Fruit fly (Drosophila melanogaster) whole organism, wandering third instar larva: ENCODE data around the gene Or83c.

Experiments used
- Abd-B ChIP-seq: fragments of >200 bp; optimal IDR thresholded peaks from 2 replicates; lab custom pipeline; 2017; ENCODE audit warnings: missing biosample characterization, missing genetic modification characterization
- CG32264 ChIP-seq: fragments of 200-800 bp; sonication (Bioruptor generic); optimal IDR thresholded peaks from 2 replicates; lab custom pipeline; 2016; ENCODE audit warnings: missing biosample characterization, missing genetic modification characterization
- CG9705 ChIP-seq: fragments of 200-800 bp; sonication (Bioruptor generic); optimal IDR thresholded peaks from 2 replicates; lab custom pipeline; 2018; ENCODE audit warnings: missing biosample characterization, mild to moderate bottlenecking, missing genetic modification characterization
- CrebA ChIP-seq: fragments of 200-800 bp; sonication (Bioruptor generic); optimal IDR thresholded peaks from 2 replicates; lab custom pipeline; 2016; ENCODE audit warnings: missing biosample characterization, mild to moderate bottlenecking, missing genetic modification characterization, borderline replicate concordance
- Dfd ChIP-seq: fragments of >200 bp; optimal IDR thresholded peaks from 2 replicates; lab custom pipeline; 2017; ENCODE audit warnings: missing biosample characterization, missing genetic modification characterization
- Dif ChIP-seq: fragments of 200-275, 200-300 bp; sonication (Bioruptor generic); optimal IDR thresholded peaks from 2 replicates; lab custom pipeline; 2018; ENCODE audit warnings: missing biosample characterization, missing genetic modification characterization; ENCODE audit not compliant: partially characterized antibody
- GATAd ChIP-seq: sonication (Bioruptor generic); optimal IDR thresholded peaks from 2 replicates; lab custom pipeline; 2016; ENCODE audit warnings: missing biosample characterization, missing genetic modification characterization
- HLH106 ChIP-seq: fragments of 200-800 bp; optimal IDR thresholded peaks from 3 replicates; lab custom pipeline; 2019; ENCODE audit warnings: missing biosample characterization, mild to moderate bottlenecking, missing genetic modification characterization, moderate library complexity
- Hnf4 ChIP-seq: fragments of 200-800 bp; sonication (Bioruptor generic); optimal IDR thresholded peaks from 2 replicates; lab custom pipeline; 2016; ENCODE audit warnings: missing biosample characterization, mild to moderate bottlenecking, missing genetic modification characterization
- Hr78 ChIP-seq: fragments of >200 bp; optimal IDR thresholded peaks from 2 replicates; lab custom pipeline; 2017; ENCODE audit warnings: missing biosample characterization, missing genetic modification characterization
- Hr83 ChIP-seq: fragments of 200-300 bp; sonication (Bioruptor generic); optimal IDR thresholded peaks from 2 replicates; lab custom pipeline; 2016; ENCODE audit warnings: missing biosample characterization, mild to moderate bottlenecking, missing genetic modification characterization, moderate library complexity; ENCODE audit not compliant: poor library complexity, severe bottlenecking
- Jra ChIP-seq: sonication (Bioruptor generic); optimal IDR thresholded peaks from 2 replicates; lab custom pipeline; 2016; ENCODE audit warnings: missing biosample characterization, missing genetic modification characterization
- Mio ChIP-seq: sonication (Bioruptor generic); optimal IDR thresholded peaks from 2 replicates; lab custom pipeline; 2016; ENCODE audit warnings: missing biosample characterization, missing genetic modification characterization
- Myc ChIP-seq: fragments of >200 bp; optimal IDR thresholded peaks from 2 replicates; lab custom pipeline; 2017
- N ChIP-seq: fragments of >200 bp; optimal IDR thresholded peaks from 2 replicates; lab custom pipeline; 2018; ENCODE audit warnings: missing biosample characterization, missing external identifiers, missing genetic modification characterization
- OdsH ChIP-seq: fragments of 200-800 bp; sonication (Bioruptor generic); optimal IDR thresholded peaks from 2 replicates; lab custom pipeline; 2016; ENCODE audit warnings: missing biosample characterization, mild to moderate bottlenecking, missing genetic modification characterization
- Rel ChIP-seq, 2 experiments: fragments of 200-800 bp; sonication (Bioruptor generic) in 1 of 2; optimal IDR thresholded peaks; 2 replicates in 1 of 2; 3 replicates in 1 of 2; lab custom pipeline; 2016 to 2019; ENCODE audit warnings: mild to moderate bottlenecking in 2 of 2, missing biosample characterization in 2 of 2, missing genetic modification characterization in 2 of 2, moderate library complexity in 1 of 2
- Sp1 ChIP-seq: fragments of 200-800 bp; sonication (Bioruptor generic); optimal IDR thresholded peaks from 3 replicates; lab custom pipeline; 2019; ENCODE audit warnings: missing biosample characterization, mild to moderate bottlenecking, missing genetic modification characterization, moderate library complexity
- Vsx2 ChIP-seq: fragments of 200-300, 225-300 bp; sonication (Bioruptor generic); optimal IDR thresholded peaks from 2 replicates; lab custom pipeline; 2018; ENCODE audit warnings: missing biosample characterization, missing genetic modification characterization; ENCODE audit not compliant: partially characterized antibody
- br ChIP-seq: fragments of 200-800 bp; sonication (Bioruptor generic); optimal IDR thresholded peaks from 2 replicates; lab custom pipeline; 2016; ENCODE audit warnings: missing biosample characterization, missing genetic modification characterization
- brk ChIP-seq: fragments of 200-800 bp; sonication (Bioruptor generic); optimal IDR thresholded peaks from 2 replicates; lab custom pipeline; 2016; ENCODE audit warnings: missing biosample characterization, mild to moderate bottlenecking, missing genetic modification characterization
- dl ChIP-seq, 2 experiments: fragments of 175-275, 200-275 bp in 1 of 2; fragments of 200-275 bp in 1 of 2; sonication (Bioruptor generic); optimal IDR thresholded peaks; lab custom pipeline; 2018; ENCODE audit warnings: mild to moderate bottlenecking in 2 of 2, missing biosample characterization in 2 of 2, missing genetic modification characterization in 2 of 2, moderate library complexity in 2 of 2; ENCODE audit not compliant: partially characterized antibody in 2 of 2, insufficient read depth in 1 of 2
- dmrt93B ChIP-seq: fragments of 200-800 bp; sonication (Bioruptor generic); optimal IDR thresholded peaks from 2 replicates; lab custom pipeline; 2018; ENCODE audit warnings: missing biosample characterization, mild to moderate bottlenecking, missing genetic modification characterization
- dsf ChIP-seq: sonication (Bioruptor generic); optimal IDR thresholded peaks from 2 replicates; lab custom pipeline; 2016; ENCODE audit warnings: missing biosample characterization, missing genetic modification characterization, borderline replicate concordance
- ey ChIP-seq: fragments of 200-800 bp; sonication (Bioruptor generic); optimal IDR thresholded peaks from 2 replicates; lab custom pipeline; 2016; ENCODE audit warnings: missing biosample characterization, missing genetic modification characterization
- foxo ChIP-seq, 2 experiments: fragments of 200-800 bp; sonication (Bioruptor generic); optimal IDR thresholded peaks; 2 replicates in 1 of 2; 3 replicates in 1 of 2; lab custom pipeline; 2016 to 2017; ENCODE audit warnings: missing biosample characterization in 2 of 2, missing genetic modification characterization in 2 of 2
- fru ChIP-seq: fragments of 200-800 bp; sonication (Bioruptor generic); optimal IDR thresholded peaks from 3 replicates; lab custom pipeline; 2016; ENCODE audit warnings: missing biosample characterization, mild to moderate bottlenecking, missing genetic modification characterization
- h ChIP-seq: fragments of 200-800 bp; sonication (Bioruptor generic); optimal IDR thresholded peaks from 3 replicates; lab custom pipeline; 2016; ENCODE audit warnings: missing biosample characterization, mild to moderate bottlenecking, missing genetic modification characterization
- jim ChIP-seq: fragments of 175-275, 200-325 bp; sonication (Bioruptor generic); optimal IDR thresholded peaks from 2 replicates; lab custom pipeline; 2016; ENCODE audit warnings: missing biosample characterization, mild to moderate bottlenecking, missing genetic modification characterization
- lola ChIP-seq: fragments of >200 bp; optimal IDR thresholded peaks from 2 replicates; lab custom pipeline; 2017; ENCODE audit warnings: missing biosample characterization, missing genetic modification characterization
- pan ChIP-seq: fragments of >200 bp; optimal IDR thresholded peaks from 2 replicates; lab custom pipeline; 2017
- psq ChIP-seq: fragments of 200-800 bp; sonication (Bioruptor generic); optimal IDR thresholded peaks from 3 replicates; lab custom pipeline; 2017; ENCODE audit warnings: missing biosample characterization, mild to moderate bottlenecking, missing genetic modification characterization, moderate library complexity
- rgr ChIP-seq: fragments of 200-800 bp; sonication (Bioruptor generic); optimal IDR thresholded peaks from 3 replicates; lab custom pipeline; 2016; ENCODE audit warnings: missing biosample characterization, mild to moderate bottlenecking, missing genetic modification characterization
- sage ChIP-seq: fragments of 200-800 bp; sonication (Bioruptor generic); optimal IDR thresholded peaks from 2 replicates; lab custom pipeline; 2016; ENCODE audit warnings: missing biosample characterization, mild to moderate bottlenecking, missing genetic modification characterization
- sv ChIP-seq: fragments of 200-800 bp; sonication (Bioruptor generic); optimal IDR thresholded peaks from 3 replicates; lab custom pipeline; 2016; ENCODE audit warnings: missing biosample characterization, missing genetic modification characterization
- tai ChIP-seq: sonication (Bioruptor generic); optimal IDR thresholded peaks from 2 replicates; lab custom pipeline; 2016; ENCODE audit warnings: missing biosample characterization, missing genetic modification characterization
- usp ChIP-seq: fragments of >200 bp; optimal IDR thresholded peaks from 2 replicates; lab custom pipeline; 2017; ENCODE audit warnings: missing biosample characterization, missing genetic modification characterization
- woc ChIP-seq: sonication (Bioruptor generic); optimal IDR thresholded peaks from 2 replicates; lab custom pipeline; 2016; ENCODE audit warnings: missing biosample characterization, mild to moderate bottlenecking, missing genetic modification characterization

Gene Or83c

dm6 chr3R:6078183-6078582 is at the start of gene Or83c:
Or83c (minus strand) TSS chr3R:6078283.
- no peak for TF ChIP-seq Hr83 (GFP tag; lab: Kevin White, UChicago)
- TF ChIP-seq Jra (GFP tag; lab: Kevin White, UChicago), result no peak
- TF ChIP-seq Myc, result no peak
- no peak for TF ChIP-seq psq (GFP tag; lab: Kevin White, UChicago)

- no peak for TF ChIP-seq Mio (GFP tag; lab: Kevin White, UChicago)
- TF ChIP-seq Rel (GFP tag; optimal IDR thresholded peaks at IDR 0.05; lab: Kevin White, UChicago), result no peak
- no peak for TF ChIP-seq Rel (tag; optimal IDR thresholded peaks at IDR 0.05; lab: Kevin White, UChicago)
- TF ChIP-seq dl (GFP tag; optimal IDR thresholded peaks at IDR 0.05; lab: Kevin White, UChicago; ENCODE audit: insufficient read depth in 1 of 2, partially characterized antibody in 2 of 2), result no peak
- no peak for TF ChIP-seq CG32264
- no peak for TF ChIP-seq ey (GFP tag; lab: Kevin White, UChicago)
- no peak for TF ChIP-seq Hr83 (GFP tag; lab: Kevin White, UChicago)
- no peak for TF ChIP-seq tai (GFP tag; lab: Kevin White, UChicago)
- no peak for TF ChIP-seq brk (GFP tag; lab: Kevin White, UChicago)
- no peak for TF ChIP-seq Dif (GFP tag; lab: Kevin White, UChicago)
- TF ChIP-seq woc (GFP tag; lab: Kevin White, UChicago), result no peak
- no peak for TF ChIP-seq dsf (GFP tag; lab: Kevin White, UChicago)
- TF ChIP-seq jim (GFP tag; lab: Kevin White, UChicago), result no peak
- TF ChIP-seq N (GFP tag; lab: Kevin White, UChicago), result no peak
- no peak for TF ChIP-seq OdsH (GFP tag; lab: Kevin White, UChicago)
- no peak for TF ChIP-seq fru (GFP tag; lab: Kevin White, UChicago)
- TF ChIP-seq Sp1, result no peak
- no peak for TF ChIP-seq dmrt93B
- TF ChIP-seq pan (lab: Kevin White, UChicago), result no peak
- no peak for TF ChIP-seq h
Measured at dm6 chr3R:6122292-6122691, 44.2 kb upstream of the Or83c start, which contains the start of gene Vha14-2. Vha14-2 (plus strand) TSS chr3R:6122592.

- TF ChIP-seq GATAd (GFP tag; lab: Kevin White, UChicago) (no peak), foxo (GFP tag; optimal IDR thresholded peaks at IDR 0.05; lab: Kevin White, UChicago) (peak in 1 of 2 experiments; percentile 77), usp (no peak), Myc (no peak), Jra (GFP tag; lab: Kevin White, UChicago) (peak; percentile 10), Dif (GFP tag; lab: Kevin White, UChicago) (peak; percentile 68), CrebA (no peak), Hr83 (GFP tag; lab: Kevin White, UChicago) (no peak), CG32264 (no peak), dsf (GFP tag; lab: Kevin White, UChicago) (no peak), sv (GFP tag; lab: Kevin White, UChicago) (no peak), br (GFP tag; lab: Kevin White, UChicago) (peak; percentile 79), fru (GFP tag; lab: Kevin White, UChicago) (peak; percentile 87), pan (lab: Kevin White, UChicago) (no peak), CG9705 (GFP tag; lab: Kevin White, UChicago) (peak; percentile 50), Hr78 (GFP tag; lab: Kevin White, UChicago) (no peak), OdsH (GFP tag; lab: Kevin White, UChicago) (peak; percentile 76), Vsx2 (peak; percentile 84), rgr (GFP tag; lab: Kevin White, UChicago) (peak; percentile 67), Mio (GFP tag; lab: Kevin White, UChicago) (no peak), N (GFP tag; lab: Kevin White, UChicago) (no peak), ey (GFP tag; lab: Kevin White, UChicago) (peak; percentile 81), h (peak; percentile 79), Sp1 (peak; percentile 71), psq (GFP tag; lab: Kevin White, UChicago) (peak; percentile 56), sage (no peak), brk (GFP tag; lab: Kevin White, UChicago) (no peak), woc (GFP tag; lab: Kevin White, UChicago) (peak; percentile 85), Abd-B (GFP tag; lab: Kevin White, UChicago) (no peak), Rel (GFP tag; optimal IDR thresholded peaks at IDR 0.05; lab: Kevin White, UChicago) (no peak), Rel (tag; optimal IDR thresholded peaks at IDR 0.05; lab: Kevin White, UChicago) (peak; percentile 1), jim (GFP tag; lab: Kevin White, UChicago) (no peak), tai (GFP tag; lab: Kevin White, UChicago) (no peak), dmrt93B (peak; percentile 66), Dfd (GFP tag; lab: Kevin White, UChicago) (no peak), lola (GFP tag; lab: Kevin White, UChicago) (no peak), dl (GFP tag; optimal IDR thresholded peaks at IDR 0.05; lab: Kevin White, UChicago; ENCODE audit: insufficient read depth in 1 of 2, partially characterized antibody in 2 of 2) (no peak), HLH106 (tag; lab: Kevin White, UChicago) (peak; percentile 72), Hnf4 (GFP tag; lab: Kevin White, UChicago) (peak; percentile 54)
Measured at dm6 chr3R:6112252-6112995, 34.3 kb upstream of the Or83c start, which contains the start of gene Obp83g. Obp83g (minus strand) TSS chr3R:6112302.
